Worm (Caenorhabditis elegans) whole organism, L3 larva: Measurements from ENCODE around the gene srbc-23.

Experiments used
- fos-1 ChIP-seq: fragments of 150-350 bp; optimal IDR thresholded peaks from 2 replicates; lab custom pipeline; 2014; ENCODE audit warnings: missing biosample characterization, missing genetic modification characterization
- lin-15B ChIP-seq: fragments of 150-350 bp; optimal IDR thresholded peaks from 2 replicates; lab custom pipeline; 2014; ENCODE audit warnings: missing biosample characterization, missing genetic modification characterization
- nhr-237 ChIP-seq: fragments of 150-350 bp; optimal IDR thresholded peaks from 2 replicates; lab custom pipeline; 2014; ENCODE audit warnings: missing biosample characterization, missing genetic modification characterization
- snpc-4 ChIP-seq: fragments of 150-350 bp; optimal IDR thresholded peaks from 2 replicates; lab custom pipeline; 2014; ENCODE audit warnings: missing biosample characterization, missing genetic modification characterization

DNA sequence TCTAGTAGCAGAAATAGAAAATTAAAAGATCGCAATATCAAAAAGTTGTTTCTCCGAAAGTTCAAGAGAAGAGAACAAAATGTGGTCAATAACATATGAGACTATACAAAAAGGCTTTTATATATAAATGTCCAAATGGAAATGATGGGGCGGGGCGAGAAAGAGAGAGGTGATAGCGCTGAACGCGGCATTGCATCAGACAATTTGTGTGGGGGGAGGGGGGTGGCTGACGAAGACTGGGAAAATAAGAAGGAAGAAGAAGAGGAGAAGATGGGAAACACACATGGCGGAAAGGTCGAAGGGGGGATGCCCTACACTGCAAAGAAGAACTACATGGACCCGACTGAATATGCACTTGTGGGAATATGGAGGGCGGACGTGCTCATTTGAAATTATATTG lies 18.1 kb upstream of the srbc-23 start:
- no peak for TF ChIP-seq lin-15B
- TF ChIP-seq fos-1 (tag; lab: Kevin White, UChicago): no peak
- peak; percentile 23 for TF ChIP-seq snpc-4
- TF ChIP-seq nhr-237 (tag; lab: Kevin White, UChicago): no peak
